Worm (Caenorhabditis elegans) whole organism, L4/young adult: ENCODE measurements around the gene smu-2.

Experiments used
- W03F9.2 ChIP-seq: fragments of 150-350 bp; optimal IDR thresholded peaks from 2 replicates; lab custom pipeline; 2014; ENCODE audit warnings: missing biosample characterization, missing genetic modification characterization
- dao-5 ChIP-seq: sonication (generic microtip); optimal IDR thresholded peaks from 2 replicates; lab custom pipeline; 2016; ENCODE audit warnings: missing genotype, missing genetic modification characterization, moderate library complexity, missing compliant biosample characterization
- him-1 ChIP-seq: sonication (generic microtip); optimal IDR thresholded peaks from 2 replicates; lab custom pipeline; 2016; ENCODE audit warnings: missing genotype, missing genetic modification reagents, missing genetic modification characterization, missing compliant biosample characterization

DNA sequence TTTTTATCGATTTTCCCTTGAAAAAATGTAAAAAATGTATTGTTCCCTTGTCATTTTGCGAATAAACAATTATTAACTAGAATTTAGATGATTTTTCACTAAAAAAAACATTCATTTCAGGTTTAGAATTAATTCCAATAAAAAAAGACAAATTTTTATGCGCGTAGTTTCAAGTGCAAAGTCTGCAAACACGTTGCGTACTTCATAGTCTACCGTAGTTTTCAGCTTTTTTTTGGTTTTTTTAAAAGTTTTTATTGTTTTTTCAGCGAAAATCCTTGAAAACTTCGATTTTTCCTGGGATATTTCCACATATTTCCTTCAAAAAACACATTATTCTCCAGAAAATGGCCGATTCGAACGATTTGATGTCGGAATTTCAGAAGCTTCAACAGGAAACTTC, 28.7 kb upstream of the smu-2 start, which contains the start of gene C16C8.11:
- TF ChIP-seq him-1 (no peak), W03F9.2 (tag; lab: Kevin White, UChicago) (no peak), dao-5 (tag; lab: Kevin White, UChicago) (no peak)
